Fruit fly (Drosophila melanogaster): ENCODE data around the gene kri.

The kri gene

DNA sequence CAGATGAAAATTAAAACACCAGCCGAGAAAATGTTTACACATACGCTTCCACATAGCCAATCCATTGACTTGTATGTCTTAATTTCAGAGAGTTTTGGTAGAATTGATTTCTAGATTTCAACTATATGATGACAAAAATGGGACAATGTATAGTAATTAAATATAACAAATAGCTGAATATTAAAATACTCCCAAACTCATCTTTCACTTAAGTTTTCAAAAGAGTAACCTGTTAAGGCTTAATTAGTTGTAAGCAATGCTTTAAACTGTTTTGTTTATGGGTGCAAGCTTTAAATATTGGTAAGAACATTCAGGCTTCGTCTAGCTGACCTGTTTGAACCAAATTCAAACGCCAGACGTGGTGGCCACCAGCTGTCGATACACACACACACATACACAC lies 17.9 kb downstream of the kri start:
- no peak for TF ChIP-seq psq (optimal IDR thresholded peaks at IDR 0.05)
- TF ChIP-seq Sin3A (optimal IDR thresholded peaks at IDR 0.05), result no peak
- no peak for TF ChIP-seq insv (optimal IDR thresholded peaks at IDR 0.05)
- TF ChIP-seq h (optimal IDR thresholded peaks at IDR 0.05), result no peak
- TF ChIP-seq ttk (optimal IDR thresholded peaks at IDR 0.05), result no peak
- TF ChIP-seq Myc (optimal IDR thresholded peaks at IDR 0.05), result no peak

dm6 chr3L:5830649-5831048 lies 19.9 kb downstream of the kri start:
- TF ChIP-seq ttk (optimal IDR thresholded peaks at IDR 0.05), result no peak
- TF ChIP-seq Sin3A (optimal IDR thresholded peaks at IDR 0.05), result no peak
- TF ChIP-seq h (optimal IDR thresholded peaks at IDR 0.05), result no peak
- TF ChIP-seq Myc (optimal IDR thresholded peaks at IDR 0.05), result no peak
- no peak for TF ChIP-seq psq (optimal IDR thresholded peaks at IDR 0.05)
- TF ChIP-seq insv (optimal IDR thresholded peaks at IDR 0.05), result no peak

DNA sequence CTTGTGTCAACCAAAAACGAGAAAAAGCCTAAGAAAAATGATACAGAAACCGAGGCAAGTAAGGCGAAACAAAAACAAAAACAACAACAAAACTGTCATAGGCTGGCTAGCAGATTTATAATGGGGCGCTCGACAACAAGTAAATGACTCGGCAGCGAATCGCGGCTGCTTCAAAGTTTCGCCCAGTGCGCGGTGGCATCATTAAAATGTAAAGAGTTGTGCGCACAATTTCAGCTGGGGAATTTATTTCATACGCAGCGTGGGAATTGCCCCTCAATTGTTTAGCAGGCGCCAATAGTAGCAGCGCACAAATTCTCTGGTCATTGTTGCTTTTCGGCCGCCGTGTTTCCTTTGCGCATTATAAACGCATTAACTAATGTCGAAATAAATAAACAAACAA lies 21.1 kb downstream of the kri start:
- TF ChIP-seq psq (optimal IDR thresholded peaks at IDR 0.05) (no peak), h (optimal IDR thresholded peaks at IDR 0.05) (no peak), insv (optimal IDR thresholded peaks at IDR 0.05) (no peak), Sin3A (optimal IDR thresholded peaks at IDR 0.05) (no peak), Myc (optimal IDR thresholded peaks at IDR 0.05) (no peak), ttk (optimal IDR thresholded peaks at IDR 0.05) (no peak)

DNA sequence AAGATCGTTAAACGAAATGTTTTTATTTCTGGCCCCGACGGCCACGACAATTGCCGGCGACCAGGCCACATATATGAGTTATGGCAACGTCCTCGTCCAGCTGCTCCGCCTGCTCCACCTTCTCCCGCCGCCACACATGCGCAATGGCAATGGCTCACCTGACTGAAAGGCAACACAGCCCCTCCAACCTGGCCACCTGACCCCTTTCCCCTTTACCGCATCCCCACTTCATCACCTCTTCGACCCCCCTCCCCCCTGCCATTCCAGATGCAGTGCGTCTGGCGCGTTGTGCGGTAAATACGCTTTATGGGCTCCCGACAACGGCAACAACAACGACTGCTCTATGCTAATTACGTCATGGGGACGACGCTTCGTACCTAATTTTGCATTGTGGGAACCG lies 23.0 kb downstream of the kri start:
- TF ChIP-seq insv (optimal IDR thresholded peaks at IDR 0.05), result no peak
- no peak for TF ChIP-seq ttk (optimal IDR thresholded peaks at IDR 0.05)
- no peak for TF ChIP-seq psq (optimal IDR thresholded peaks at IDR 0.05)
- no peak for TF ChIP-seq Sin3A (optimal IDR thresholded peaks at IDR 0.05)
- no peak for TF ChIP-seq Myc (optimal IDR thresholded peaks at IDR 0.05)
- TF ChIP-seq h (optimal IDR thresholded peaks at IDR 0.05), result no peak

- TF ChIP-seq psq (optimal IDR thresholded peaks at IDR 0.05) (no peak), insv (optimal IDR thresholded peaks at IDR 0.05) (no peak), Myc (optimal IDR thresholded peaks at IDR 0.05) (no peak), ttk (optimal IDR thresholded peaks at IDR 0.05) (no peak), Sin3A (optimal IDR thresholded peaks at IDR 0.05) (no peak), h (optimal IDR thresholded peaks at IDR 0.05) (no peak)
Observed at dm6 chr3L:5834245-5834644, 23.5 kb downstream of the kri start.

- TF ChIP-seq insv (optimal IDR thresholded peaks at IDR 0.05), result no peak
- no peak for TF ChIP-seq ttk (optimal IDR thresholded peaks at IDR 0.05)
- no peak for TF ChIP-seq psq (optimal IDR thresholded peaks at IDR 0.05)
- TF ChIP-seq Myc (optimal IDR thresholded peaks at IDR 0.05), result no peak
- no peak for TF ChIP-seq Sin3A (optimal IDR thresholded peaks at IDR 0.05)
- TF ChIP-seq h (optimal IDR thresholded peaks at IDR 0.05), result no peak
Observed at dm6 chr3L:5834798-5835197, 24.0 kb downstream of the kri start.

- TF ChIP-seq insv (optimal IDR thresholded peaks at IDR 0.05), result no peak
- TF ChIP-seq h (optimal IDR thresholded peaks at IDR 0.05), result no peak
- no peak for TF ChIP-seq Sin3A (optimal IDR thresholded peaks at IDR 0.05)
- no peak for TF ChIP-seq Myc (optimal IDR thresholded peaks at IDR 0.05)
- TF ChIP-seq ttk (optimal IDR thresholded peaks at IDR 0.05), result no peak
- no peak for TF ChIP-seq psq (optimal IDR thresholded peaks at IDR 0.05)
Observed at dm6 chr3L:5835431-5835830, 24.7 kb downstream of the kri start.

dm6 chr3L:5835887-5836646 lies 25.3 kb downstream of the kri start:
- no peak for TF ChIP-seq ttk (optimal IDR thresholded peaks at IDR 0.05)
- no peak for TF ChIP-seq insv (optimal IDR thresholded peaks at IDR 0.05)
- no peak for TF ChIP-seq Myc (optimal IDR thresholded peaks at IDR 0.05)
- TF ChIP-seq Sin3A (optimal IDR thresholded peaks at IDR 0.05), result no peak
- TF ChIP-seq psq (optimal IDR thresholded peaks at IDR 0.05), result no peak
- TF ChIP-seq h (optimal IDR thresholded peaks at IDR 0.05), result no peak

- TF ChIP-seq Sin3A (optimal IDR thresholded peaks at IDR 0.05) (no peak), h (optimal IDR thresholded peaks at IDR 0.05) (no peak), insv (optimal IDR thresholded peaks at IDR 0.05) (no peak), Myc (optimal IDR thresholded peaks at IDR 0.05) (no peak), psq (optimal IDR thresholded peaks at IDR 0.05) (no peak), ttk (optimal IDR thresholded peaks at IDR 0.05) (no peak)
Observed at dm6 chr3L:5838295-5838694, 27.5 kb downstream of the kri start.

dm6 chr3L:5838880-5839279 lies 28.1 kb downstream of the kri start:
- TF ChIP-seq Myc (optimal IDR thresholded peaks at IDR 0.05), result no peak
- TF ChIP-seq ttk (optimal IDR thresholded peaks at IDR 0.05), result no peak
- no peak for TF ChIP-seq psq (optimal IDR thresholded peaks at IDR 0.05)
- TF ChIP-seq Sin3A (optimal IDR thresholded peaks at IDR 0.05), result no peak
- TF ChIP-seq insv (optimal IDR thresholded peaks at IDR 0.05), result no peak
- TF ChIP-seq h (optimal IDR thresholded peaks at IDR 0.05), result no peak

- TF ChIP-seq h (optimal IDR thresholded peaks at IDR 0.05) (no peak), Myc (optimal IDR thresholded peaks at IDR 0.05) (no peak), ttk (optimal IDR thresholded peaks at IDR 0.05) (no peak), Sin3A (optimal IDR thresholded peaks at IDR 0.05) (no peak), insv (optimal IDR thresholded peaks at IDR 0.05) (no peak)
Observed at dm6 chr3L:5840847-5841246, 30.1 kb downstream of the kri start.

- no peak for TF ChIP-seq ttk (optimal IDR thresholded peaks at IDR 0.05)
- TF ChIP-seq insv (optimal IDR thresholded peaks at IDR 0.05), result no peak
- no peak for TF ChIP-seq Myc (optimal IDR thresholded peaks at IDR 0.05)
- TF ChIP-seq Sin3A (optimal IDR thresholded peaks at IDR 0.05), result no peak
- TF ChIP-seq h (optimal IDR thresholded peaks at IDR 0.05), result no peak
- TF ChIP-seq psq (optimal IDR thresholded peaks at IDR 0.05), result no peak
Observed at dm6 chr3L:5843895-5844576, 33.3 kb downstream of the kri start.
